Worm (Caenorhabditis elegans) whole organism, L3 larva: ENCODE results near the gene Y26G10.5.

Source experiments
- ama-1 ChIP-seq: fragments of 150-350 bp; optimal IDR thresholded peaks from 2 replicates; lab custom pipeline; 2018
- jun-1 ChIP-seq: fragments of 150-350 bp; optimal IDR thresholded peaks from 2 replicates; lab custom pipeline; 2014; ENCODE audit warnings: missing biosample characterization, missing genetic modification reagents, missing genetic modification characterization
- nhr-12 ChIP-seq: fragments of 150-350 bp; optimal IDR thresholded peaks from 2 replicates; lab custom pipeline; 2014; ENCODE audit warnings: missing biosample characterization, missing genetic modification characterization
- nhr-76 ChIP-seq: fragments of 150-350 bp; sonication (generic microtip); optimal IDR thresholded peaks from 5 replicates; lab custom pipeline; 2014; ENCODE audit warnings: missing biosample characterization, missing genetic modification characterization
- tbx-2 ChIP-seq: sonication (generic microtip); optimal IDR thresholded peaks from 2 replicates; lab custom pipeline; 2016; ENCODE audit warnings: mild to moderate bottlenecking, missing genetic modification characterization, missing compliant biosample characterization

DNA sequence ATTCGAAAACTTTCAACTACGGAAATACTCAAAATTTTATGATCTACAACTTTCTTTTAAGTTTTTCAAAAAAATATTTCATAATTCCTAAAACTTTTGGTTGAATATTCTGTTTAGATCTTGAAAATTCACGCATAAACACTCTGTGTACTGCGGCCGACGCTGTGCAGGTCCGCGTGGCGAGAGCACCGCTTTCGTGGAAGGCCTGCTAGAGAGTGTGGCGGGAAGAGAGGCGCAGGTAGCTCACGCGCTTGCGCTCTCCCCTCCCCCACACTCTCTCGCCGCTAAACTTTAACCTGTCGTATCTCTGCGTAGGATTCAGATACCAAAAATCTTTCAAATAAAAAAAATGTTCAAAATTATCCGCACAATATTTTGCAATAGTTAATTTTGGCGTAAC, 17.3 kb downstream of the Y26G10.5 start:
- TF ChIP-seq ama-1 (lab: Kevin White, UChicago) (no peak), tbx-2 (tag; lab: Kevin White, UChicago) (no peak), nhr-76 (tag; lab: Kevin White, UChicago) (no peak), jun-1 (no peak), nhr-12 (no peak)
